Fruit fly (Drosophila melanogaster) whole organism, embryonic: Measurements from ENCODE around the gene CG14054.

Experiments
- ATbp ChIP-seq: fragments of 200-800 bp; sonication (Bioruptor generic); optimal IDR thresholded peaks from 2 replicates; lab custom pipeline; 2017; ENCODE audit warnings: missing biosample characterization, mild to moderate bottlenecking, missing genetic modification characterization, missing genetic modification reagents
- Asciz ChIP-seq: fragments of 200-800 bp; sonication (Bioruptor generic); optimal IDR thresholded peaks from 2 replicates; lab custom pipeline; 2017; ENCODE audit warnings: missing biosample characterization, mild to moderate bottlenecking, missing genetic modification characterization, missing genetic modification reagents
- Blimp-1 ChIP-seq: fragments of 200-800 bp; sonication (Bioruptor generic); optimal IDR thresholded peaks from 3 replicates; lab custom pipeline; 2018; ENCODE audit warnings: missing biosample characterization, missing genetic modification characterization, mild to moderate bottlenecking, moderate library complexity, missing genetic modification reagents
- CG10543 ChIP-seq: fragments of 200-800 bp; sonication (Bioruptor generic); optimal IDR thresholded peaks from 3 replicates; lab custom pipeline; 2017; ENCODE audit warnings: missing biosample characterization, mild to moderate bottlenecking, missing genetic modification characterization, moderate library complexity
- CG11696 ChIP-seq: fragments of 200-800 bp; sonication (Bioruptor generic); IDR thresholded peaks from 2 replicates; pipeline ENCODE4 v1.3.6; 2022; ENCODE audit warnings: missing biosample characterization, missing genetic modification characterization
- CG15269 ChIP-seq: fragments of 200-800 bp; sonication (Bioruptor generic); optimal IDR thresholded peaks from 2 replicates; lab custom pipeline; 2018; ENCODE audit warnings: missing biosample characterization, mild to moderate bottlenecking, missing genetic modification characterization, moderate library complexity
- CG1647 ChIP-seq: fragments of 200-800 bp; sonication (Bioruptor generic); optimal IDR thresholded peaks from 3 replicates; lab custom pipeline; 2016; ENCODE audit warnings: missing biosample characterization, missing genetic modification characterization
- CG17829 ChIP-seq: fragments of 200-800 bp; optimal IDR thresholded peaks from 2 replicates; lab custom pipeline; 2019; ENCODE audit warnings: missing biosample characterization, mild to moderate bottlenecking, missing genetic modification characterization, moderate library complexity
- CG17912 ChIP-seq: fragments of 200-800 bp; sonication (Bioruptor generic); optimal IDR thresholded peaks from 2 replicates; lab custom pipeline; 2018; ENCODE audit warnings: missing biosample characterization, mild to moderate bottlenecking, missing genetic modification characterization
- CG18619 ChIP-seq: fragments of 200-800 bp; sonication (Bioruptor generic); optimal IDR thresholded peaks from 3 replicates; lab custom pipeline; 2017; ENCODE audit warnings: missing biosample characterization, mild to moderate bottlenecking, missing genetic modification characterization
- CG2120 ChIP-seq: fragments of 200-800 bp; sonication (Bioruptor generic); optimal IDR thresholded peaks from 3 replicates; lab custom pipeline; 2016; ENCODE audit warnings: missing biosample characterization, missing genetic modification characterization
- CG2875 ChIP-seq: fragments of 200-800 bp; sonication (Bioruptor generic); optimal IDR thresholded peaks from 2 replicates; lab custom pipeline; 2017; ENCODE audit warnings: missing biosample characterization, mild to moderate bottlenecking, missing genetic modification characterization, missing genetic modification reagents
- CG30020 ChIP-seq: fragments of 200-800 bp; optimal IDR thresholded peaks from 2 replicates; lab custom pipeline; 2019; ENCODE audit warnings: missing biosample characterization, mild to moderate bottlenecking, missing genetic modification characterization, moderate library complexity
- CG31388 ChIP-seq: fragments of 200-800 bp; sonication (Bioruptor generic); optimal IDR thresholded peaks from 2 replicates; lab custom pipeline; 2016; ENCODE audit warnings: missing biosample characterization, missing genetic modification characterization
- CG4854 ChIP-seq: fragments of 200-800 bp; sonication (Bioruptor generic); optimal IDR thresholded peaks from 2 replicates; lab custom pipeline; 2016; ENCODE audit warnings: missing biosample characterization, missing genetic modification characterization, inconsistent platforms
- CG6689 ChIP-seq: fragments of 200-800 bp; sonication (Bioruptor generic); IDR thresholded peaks from 2 replicates; pipeline ENCODE4 v1.3.6; 2022; ENCODE audit warnings: missing biosample characterization, missing genetic modification characterization
- CG6765 ChIP-seq: fragments of 200-800 bp; sonication (Bioruptor generic); optimal IDR thresholded peaks from 3 replicates; lab custom pipeline; 2017; ENCODE audit warnings: missing biosample characterization, mild to moderate bottlenecking, missing genetic modification characterization
- CG7556 ChIP-seq: fragments of 200-800 bp; sonication (Bioruptor generic); optimal IDR thresholded peaks from 2 replicates; lab custom pipeline; 2017; ENCODE audit warnings: missing biosample characterization, mild to moderate bottlenecking, missing genetic modification characterization
- CG8478 ChIP-seq: fragments of >200 bp; optimal IDR thresholded peaks from 2 replicates; lab custom pipeline; 2018
- CG9932 ChIP-seq: fragments of 200-800 bp; sonication (Bioruptor generic); IDR thresholded peaks from 2 replicates; pipeline ENCODE4 v1.3.6; 2022; ENCODE audit warnings: missing biosample characterization, missing genetic modification characterization
- CkIIα-i1 ChIP-seq: fragments of 200-800 bp; sonication (Bioruptor generic); IDR thresholded peaks from 2 replicates; pipeline ENCODE4 v1.3.6; 2022; ENCODE audit warnings: missing biosample characterization, missing genetic modification characterization
- CoRest ChIP-seq: fragments of 200-800 bp; sonication (Bioruptor generic); optimal IDR thresholded peaks from 3 replicates; lab custom pipeline; 2018; ENCODE audit warnings: missing biosample characterization, mild to moderate bottlenecking, missing genetic modification characterization, moderate library complexity
- CrebB ChIP-seq: fragments of 200-800 bp; sonication (Bioruptor generic); optimal IDR thresholded peaks from 3 replicates; lab custom pipeline; 2018; ENCODE audit warnings: missing biosample characterization, mild to moderate bottlenecking, missing genetic modification characterization
- Dll ChIP-seq: fragments of 200-800 bp; sonication (Bioruptor generic); IDR thresholded peaks from 4 replicates; pipeline ENCODE4 v1.3.6; 2022; ENCODE audit warnings: missing biosample characterization, missing genetic modification characterization; ENCODE audit not compliant: partially characterized antibody
- Doc2 ChIP-seq: fragments of 200-800 bp; sonication (Bioruptor generic); IDR thresholded peaks from 2 replicates; pipeline ENCODE4 v1.3.6; 2022; ENCODE audit warnings: missing biosample characterization, missing genetic modification characterization
- Dref ChIP-seq: fragments of 200-800 bp; sonication (Bioruptor generic); IDR thresholded peaks from 2 replicates; pipeline ENCODE4 v1.3.6; 2022; ENCODE audit warnings: missing biosample characterization, missing genetic modification characterization
- Gug ChIP-seq: fragments of 200-800 bp; sonication (Bioruptor generic); IDR thresholded peaks from 4 replicates; pipeline ENCODE4 v1.3.6; 2022; ENCODE audit warnings: missing biosample characterization, missing genetic modification characterization
- HLH54F ChIP-seq: fragments of 200-800 bp; sonication (Bioruptor generic); optimal IDR thresholded peaks from 3 replicates; lab custom pipeline; 2016; ENCODE audit warnings: missing biosample characterization, missing genetic modification characterization
- NFAT ChIP-seq: fragments of 200-800 bp; sonication (Bioruptor generic); IDR thresholded peaks from 2 replicates; pipeline ENCODE4 v1.3.6; 2022; ENCODE audit warnings: missing biosample characterization, missing genetic modification characterization
- Neu2 ChIP-seq: fragments of 200-800 bp; sonication (Bioruptor generic); optimal IDR thresholded peaks from 3 replicates; lab custom pipeline; 2016; ENCODE audit warnings: missing biosample characterization, missing genetic modification characterization, borderline replicate concordance
- Pdp1 ChIP-seq, 2 experiments: fragments of 200-800 bp; sonication (Bioruptor generic); optimal IDR thresholded peaks; 3 replicates each; lab custom pipeline; 2016; ENCODE audit warnings: missing biosample characterization in 2 of 2, missing genetic modification characterization in 2 of 2, mild to moderate bottlenecking in 1 of 2, moderate library complexity in 1 of 2
- TFAM ChIP-seq: fragments of 200-800 bp; sonication (Bioruptor generic); optimal IDR thresholded peaks from 2 replicates; lab custom pipeline; 2017; ENCODE audit warnings: missing biosample characterization, missing genetic modification characterization, inconsistent platforms
- Vsx1 ChIP-seq: fragments of 200-800 bp; sonication (Bioruptor generic); optimal IDR thresholded peaks from 2 replicates; lab custom pipeline; 2017; ENCODE audit warnings: missing biosample characterization, mild to moderate bottlenecking, missing genetic modification characterization, missing genetic modification reagents
- Xrp1 ChIP-seq: fragments of 200-800 bp; sonication (Bioruptor generic); IDR thresholded peaks from 2 replicates; pipeline ENCODE4 v1.3.6; 2022; ENCODE audit warnings: missing biosample characterization, missing genetic modification characterization
- abd-A ChIP-seq: fragments of 200-800 bp; sonication (Bioruptor generic); optimal IDR thresholded peaks from 3 replicates; lab custom pipeline; 2019; ENCODE audit warnings: missing biosample characterization, mild to moderate bottlenecking, missing genetic modification characterization, moderate library complexity
- ato ChIP-seq: fragments of 200-800 bp; sonication (Bioruptor generic); IDR thresholded peaks from 2 replicates; pipeline ENCODE4 v1.3.6; 2022; ENCODE audit warnings: missing biosample characterization, missing genetic modification characterization; ENCODE audit not compliant: partially characterized antibody
- cas ChIP-seq: fragments of 200-800 bp; sonication (Bioruptor generic); IDR thresholded peaks from 2 replicates; pipeline ENCODE4 v1.3.6; 2022; ENCODE audit warnings: missing biosample characterization, missing genetic modification characterization
- crc ChIP-seq: fragments of 200-800 bp; sonication (Bioruptor generic); optimal IDR thresholded peaks from 2 replicates; lab custom pipeline; 2016; ENCODE audit warnings: missing biosample characterization, missing genetic modification characterization
- crp ChIP-seq, 2 experiments: fragments of 200-800 bp; sonication (Bioruptor generic); optimal IDR thresholded peaks; 2 replicates in 1 of 2; 3 replicates in 1 of 2; lab custom pipeline; 2017; ENCODE audit warnings: missing biosample characterization in 2 of 2, missing genetic modification characterization in 2 of 2, mild to moderate bottlenecking in 1 of 2, moderate library complexity in 1 of 2
- dm ChIP-seq: fragments of 200-800 bp; sonication (Bioruptor generic); optimal IDR thresholded peaks from 3 replicates; lab custom pipeline; 2016; ENCODE audit warnings: missing biosample characterization, missing genetic modification characterization
- dmrt99B ChIP-seq: fragments of 200-800 bp; sonication (Bioruptor generic); optimal IDR thresholded peaks from 2 replicates; lab custom pipeline; 2018; ENCODE audit warnings: missing biosample characterization, mild to moderate bottlenecking, missing genetic modification characterization, moderate library complexity
- dysf ChIP-seq: fragments of 200-800 bp; sonication (Bioruptor generic); IDR thresholded peaks from 3 replicates; pipeline ENCODE4 v1.3.6; 2022; ENCODE audit warnings: missing biosample characterization, missing genetic modification characterization
- gfzf ChIP-seq: fragments of 200-800 bp; sonication (Bioruptor generic); optimal IDR thresholded peaks from 2 replicates; lab custom pipeline; 2016; ENCODE audit warnings: missing biosample characterization, mild to moderate bottlenecking, missing genetic modification characterization, moderate library complexity
- jumu ChIP-seq: fragments of 200-800 bp; sonication (Bioruptor generic); optimal IDR thresholded peaks from 3 replicates; lab custom pipeline; 2016; ENCODE audit warnings: missing biosample characterization, missing genetic modification characterization
- lov ChIP-seq, 2 experiments: fragments of 200-800 bp in 1 of 2; fragments of >200 bp in 1 of 2; sonication (Bioruptor generic) in 1 of 2; IDR thresholded peaks in 1 of 2; optimal IDR thresholded peaks in 1 of 2; 2 replicates in 1 of 2; 3 replicates in 1 of 2; pipeline versions ENCODE4 v1.3.6 to Lab custom; 2017 to 2022; ENCODE audit warnings: missing biosample characterization in 1 of 2, missing genetic modification characterization in 1 of 2
- oc ChIP-seq: fragments of 200-800 bp; sonication (Bioruptor generic); optimal IDR thresholded peaks from 2 replicates; lab custom pipeline; 2018; ENCODE audit warnings: missing biosample characterization, mild to moderate bottlenecking, missing genetic modification characterization, moderate library complexity
- prd ChIP-seq, 3 experiments: fragments of >200 bp in 2 of 3; fragments of 200-800 bp in 1 of 3; sonication (Bioruptor generic) in 1 of 3; optimal IDR thresholded peaks in 2 of 3; IDR thresholded peaks in 1 of 3; 2 replicates in 2 of 3; 3 replicates in 1 of 3; pipeline versions ENCODE4 v1.3.6 to Lab custom; 2017 to 2022; ENCODE audit warnings: missing biosample characterization in 1 of 3, missing genetic modification characterization in 1 of 3
- pros ChIP-seq: fragments of 200-800 bp; sonication (Bioruptor generic); optimal IDR thresholded peaks from 3 replicates; lab custom pipeline; 2019; ENCODE audit warnings: missing biosample characterization, mild to moderate bottlenecking, missing genetic modification characterization, moderate library complexity

Gene CG14054

DNA sequence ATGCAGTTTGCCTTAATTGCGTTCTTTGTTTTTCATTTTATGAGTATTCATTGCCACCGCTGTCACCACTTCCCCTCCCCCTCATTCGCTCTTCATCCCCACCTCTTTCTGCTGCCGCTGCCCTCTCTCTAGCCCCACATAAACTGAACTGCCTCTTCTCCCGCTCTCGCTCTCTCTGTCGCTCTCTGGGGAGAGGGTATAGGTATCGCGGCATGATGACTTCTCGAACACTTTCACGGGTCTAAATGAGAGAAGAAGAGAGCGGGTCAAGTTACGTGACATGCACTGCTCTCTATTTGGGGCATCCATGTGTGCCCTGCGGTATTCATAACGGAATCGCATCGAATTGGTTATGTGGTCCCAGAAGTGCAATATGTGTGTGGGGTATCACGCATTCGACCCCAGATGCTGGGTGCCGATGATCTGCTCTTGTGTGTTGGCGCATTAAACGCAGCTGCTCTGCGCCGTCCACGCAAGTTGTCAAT lies 17.6 kb upstream of the CG14054 start (continued):
- TF ChIP-seq ato (GFP tag; lab: Robert Waterston, UW), result no peak
- no peak for TF ChIP-seq gfzf
- peak; percentile 48 for TF ChIP-seq Asciz (GFP tag; lab: Kevin White, UChicago)
- TF ChIP-seq dysf (GFP tag; lab: Robert Waterston, UW), result peak; percentile 89
- peak; percentile 82 for TF ChIP-seq CG17829 (tag; lab: Kevin White, UChicago)
- peak; percentile 86 for TF ChIP-seq dmrt99B
- peak; percentile 90 for TF ChIP-seq Xrp1 (GFP tag; lab: Robert Waterston, UW)
- no peak for TF ChIP-seq Neu2 (GFP tag; lab: Kevin White, UChicago)
- peak; percentile 86 for TF ChIP-seq jumu (GFP tag; lab: Kevin White, UChicago)
- no peak for TF ChIP-seq Dref (GFP tag; lab: Robert Waterston, UW)
- peak; percentile 56 for TF ChIP-seq CG9932 (GFP tag; lab: Robert Waterston, UW)
- TF ChIP-seq dm (GFP tag; lab: Kevin White, UChicago), result peak; percentile 74
- peak; percentile 84 for TF ChIP-seq Gug (GFP tag; lab: Robert Waterston, UW)
- TF ChIP-seq CG18619 (GFP tag; lab: Kevin White, UChicago), result peak; percentile 76
- TF ChIP-seq TFAM (GFP tag; lab: Kevin White, UChicago), result no peak
- peak; percentile 84 for TF ChIP-seq ATbp (GFP tag; lab: Kevin White, UChicago)
- no peak for TF ChIP-seq CG30020 (tag; lab: Kevin White, UChicago)
- TF ChIP-seq CG17912 (GFP tag; lab: Kevin White, UChicago), result no peak
- peak; percentile 69; the same call in 1 of the 2 replicates for TF ChIP-seq CG11696
- TF ChIP-seq CoRest (tag; lab: Kevin White, UChicago), result peak; percentile 78
- TF ChIP-seq CG6765 (GFP tag; lab: Kevin White, UChicago), result no peak
- peak; percentile 50 for TF ChIP-seq CG10543
- peak; percentile 71 for TF ChIP-seq HLH54F (GFP tag; lab: Kevin White, UChicago)
- TF ChIP-seq pros (GFP tag; lab: Kevin White, UChicago), result peak; percentile 41
- peak; percentile 52 for TF ChIP-seq Vsx1 (GFP tag; lab: Kevin White, UChicago)
- peak; percentile 73 for TF ChIP-seq CrebB
- TF ChIP-seq NFAT (GFP tag; lab: Robert Waterston, UW), result peak; percentile 62
- no peak for TF ChIP-seq prd (optimal IDR thresholded peaks at IDR 0.05; lab: Kevin White, UChicago)
- TF ChIP-seq prd (GFP tag; IDR thresholded peaks at IDR 0.05; lab: Robert Waterston, UW), result peak; percentile 91
- TF ChIP-seq CG6689, result peak; percentile 82
- TF ChIP-seq crc, result peak; percentile 62
- peak; percentile 77 for TF ChIP-seq CG2120 (GFP tag; lab: Kevin White, UChicago)
- TF ChIP-seq oc (tag; lab: Kevin White, UChicago), result peak; percentile 84
- peak in 1 of 2 experiments; percentile 38 for TF ChIP-seq crp (GFP tag; optimal IDR thresholded peaks at IDR 0.05; lab: Kevin White, UChicago)
- peak; percentile 41 for TF ChIP-seq CG31388 (GFP tag; lab: Kevin White, UChicago)
- peak; percentile 84 for TF ChIP-seq CG15269 (tag; lab: Kevin White, UChicago)
- TF ChIP-seq CG8478 (lab: Kevin White, UChicago), result no peak
- TF ChIP-seq Dll (GFP tag; lab: Robert Waterston, UW), result peak; percentile 60; the same call in 2 of the 4 replicates
- peak; percentile 89 for TF ChIP-seq CG2875 (GFP tag; lab: Kevin White, UChicago)
- no peak for TF ChIP-seq abd-A
- peak; percentile 84 for TF ChIP-seq Blimp-1 (GFP tag; lab: Kevin White, UChicago)
- TF ChIP-seq Doc2 (GFP tag; lab: Robert Waterston, UW), result 0 out of 2 replicates have a peak, but pooled peaks have one; percentile 39
- TF ChIP-seq CG4854 (GFP tag; lab: Kevin White, UChicago), result peak; percentile 52
- TF ChIP-seq cas (GFP tag; lab: Robert Waterston, UW), result 0 out of 2 replicates have a peak, but pooled peaks have one; percentile 48
- peak; percentile 76 to 96 for TF ChIP-seq Pdp1 (GFP tag; optimal IDR thresholded peaks at IDR 0.05; lab: Kevin White, UChicago)
- no peak for TF ChIP-seq lov (optimal IDR thresholded peaks at IDR 0.05; lab: Kevin White, UChicago)
- peak; percentile 84; the same call in 1 of the 3 replicates for TF ChIP-seq lov (GFP tag; IDR thresholded peaks at IDR 0.05; lab: Robert Waterston, UW)
- TF ChIP-seq CkIIα-i1 (GFP tag; lab: Robert Waterston, UW), result no peak
- TF ChIP-seq CG1647 (GFP tag; lab: Kevin White, UChicago), result peak; percentile 66
- peak; percentile 72 for TF ChIP-seq CG7556 (GFP tag; lab: Kevin White, UChicago)
